Fruit fly (Drosophila melanogaster): ENCODE data around the gene CG9377.
A peak's percentile ranks its signal among the peaks of the same experiment; 100 is the strongest.

CG9377 gene

DNA sequence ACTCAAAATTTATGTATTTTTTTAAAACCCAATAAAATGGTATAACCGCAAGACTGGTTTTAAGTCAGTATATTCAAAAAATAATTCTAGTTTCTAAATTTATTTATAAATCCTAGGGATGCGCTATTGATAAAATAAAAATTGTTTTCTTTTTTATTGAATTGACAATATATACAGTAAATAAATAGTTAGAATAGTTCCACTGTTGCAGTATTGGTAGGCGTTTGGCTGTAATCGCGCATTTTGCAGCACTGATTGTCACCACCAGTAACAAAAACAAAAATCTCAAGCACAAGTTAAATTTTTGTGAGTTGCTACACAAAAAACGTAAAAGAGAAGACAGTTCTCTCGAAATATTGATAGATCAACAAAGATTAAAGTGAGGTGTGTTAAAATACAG, 7.6 kb upstream of the CG9377 start, which contains the start of gene CG31855:
TSS of gene CG31855 (plus strand) at position 265 of the 400 bp plus-strand sequence.
- no peak for TF ChIP-seq EcR (GFP tag; optimal IDR thresholded peaks at IDR 0.05)
- no peak for TF ChIP-seq psq (optimal IDR thresholded peaks at IDR 0.05)
- no peak for TF ChIP-seq CG8478 (optimal IDR thresholded peaks at IDR 0.05)
- no peak for TF ChIP-seq pan (optimal IDR thresholded peaks at IDR 0.05)
- no peak for TF ChIP-seq usp (GFP tag; optimal IDR thresholded peaks at IDR 0.05)
- no peak for TF ChIP-seq Dll (optimal IDR thresholded peaks at IDR 0.05)

- TF ChIP-seq pan (optimal IDR thresholded peaks at IDR 0.05) = no peak
- no peak for TF ChIP-seq CG8478 (optimal IDR thresholded peaks at IDR 0.05)
- TF ChIP-seq Dll (optimal IDR thresholded peaks at IDR 0.05) = no peak
- no peak for TF ChIP-seq EcR (GFP tag; optimal IDR thresholded peaks at IDR 0.05)
- TF ChIP-seq usp (GFP tag; optimal IDR thresholded peaks at IDR 0.05) = no peak
- no peak for TF ChIP-seq psq (optimal IDR thresholded peaks at IDR 0.05)
These were observed 6.0 kb upstream of the CG9377 start, which contains the start of gene Tap42 for dm6 chr2L:13367378-13367777. TSS of gene Tap42 (plus strand) at chr2L:13367617.

DNA sequence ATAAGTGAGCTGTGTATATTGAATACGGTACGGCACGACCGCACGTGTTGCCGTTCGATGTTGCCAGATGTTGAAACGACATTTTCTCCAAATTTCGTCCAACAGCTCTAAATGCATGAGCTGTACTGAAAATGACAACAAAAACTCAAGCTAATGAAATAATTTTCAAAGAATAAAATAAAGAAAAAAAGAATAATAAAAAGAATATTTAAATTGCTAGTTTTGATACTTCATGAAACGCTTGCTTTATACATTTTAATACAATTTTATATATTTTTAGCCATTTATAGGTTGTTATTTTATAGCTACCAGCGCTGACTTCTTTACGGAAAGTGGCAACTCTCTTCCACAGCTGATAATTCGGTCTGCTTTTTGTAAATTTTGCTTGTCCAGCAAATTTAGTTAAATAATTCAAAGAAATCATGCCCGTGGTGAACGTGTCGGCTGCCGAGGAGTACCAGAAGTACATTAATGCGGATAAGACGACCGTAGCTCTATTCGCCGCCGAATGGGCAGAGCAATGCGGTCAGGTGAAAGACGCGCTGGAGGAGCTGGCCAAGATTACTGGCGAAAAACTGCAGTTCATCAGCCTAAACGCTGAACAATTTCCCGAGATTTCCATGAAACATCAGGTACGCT, 4.9 kb upstream of the CG9377 start, which contains the start of the genes Nnp-1 and Grx3:
TSS of gene Nnp-1 (minus strand) at position 81 of the 639 bp plus-strand sequence.
TSS of gene Grx3 (plus strand) at position 339 of the 639 bp plus-strand sequence.
- TF ChIP-seq EcR (GFP tag; optimal IDR thresholded peaks at IDR 0.05) = no peak
- no peak for TF ChIP-seq psq (optimal IDR thresholded peaks at IDR 0.05)
- no peak for TF ChIP-seq CG8478 (optimal IDR thresholded peaks at IDR 0.05)
- TF ChIP-seq usp (GFP tag; optimal IDR thresholded peaks at IDR 0.05) = no peak
- TF ChIP-seq pan (optimal IDR thresholded peaks at IDR 0.05) = no peak
- TF ChIP-seq Dll (optimal IDR thresholded peaks at IDR 0.05) = no peak

- TF ChIP-seq psq (optimal IDR thresholded peaks at IDR 0.05) (no peak), Dll (optimal IDR thresholded peaks at IDR 0.05) (no peak), usp (GFP tag; optimal IDR thresholded peaks at IDR 0.05) (no peak), EcR (GFP tag; optimal IDR thresholded peaks at IDR 0.05) (no peak)
These were observed 1.6 kb upstream of the CG9377 start for dm6 chr2L:13362953-13363352.

DNA sequence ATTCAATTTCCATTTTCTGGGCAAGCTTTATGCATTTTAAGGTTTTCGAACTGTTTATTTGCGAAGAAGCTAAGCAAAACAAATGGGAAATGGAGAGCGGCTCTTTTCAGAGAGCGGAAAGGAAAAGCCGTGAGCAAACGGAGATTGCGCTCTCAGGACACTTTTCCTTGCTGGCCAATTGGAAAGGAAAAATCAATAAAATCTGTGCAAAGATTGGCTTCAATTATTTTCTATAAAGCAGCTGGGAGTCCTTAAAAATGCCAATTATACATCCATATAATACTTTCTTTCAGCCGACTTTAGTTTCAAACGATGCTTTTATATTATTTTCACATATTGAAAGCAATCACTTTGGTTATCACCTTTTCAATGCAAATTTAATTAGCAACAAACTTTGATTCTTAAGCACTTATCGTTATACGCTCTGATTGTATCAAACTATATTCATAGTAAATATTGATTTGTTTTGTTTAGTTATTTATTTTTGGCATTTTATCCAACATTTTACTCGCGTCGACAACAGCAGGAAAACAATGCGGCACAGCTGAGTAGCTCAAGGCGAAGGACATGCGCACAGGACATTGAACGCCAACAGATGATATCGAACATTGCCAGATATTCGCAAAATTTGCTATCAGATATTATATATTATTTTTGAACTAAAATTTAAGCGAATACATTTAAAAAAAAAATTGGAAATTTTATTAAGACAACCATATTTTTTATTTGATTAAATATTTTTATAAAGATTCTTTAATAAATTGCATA, 6.6 kb downstream of the CG9377 start, which contains the start of gene CG9395:
TSS of gene CG9395 (minus strand) at position 494 of the 768 bp plus-strand sequence.
- no peak for TF ChIP-seq Dll (optimal IDR thresholded peaks at IDR 0.05)
- no peak for TF ChIP-seq EcR (GFP tag; optimal IDR thresholded peaks at IDR 0.05)

DNA sequence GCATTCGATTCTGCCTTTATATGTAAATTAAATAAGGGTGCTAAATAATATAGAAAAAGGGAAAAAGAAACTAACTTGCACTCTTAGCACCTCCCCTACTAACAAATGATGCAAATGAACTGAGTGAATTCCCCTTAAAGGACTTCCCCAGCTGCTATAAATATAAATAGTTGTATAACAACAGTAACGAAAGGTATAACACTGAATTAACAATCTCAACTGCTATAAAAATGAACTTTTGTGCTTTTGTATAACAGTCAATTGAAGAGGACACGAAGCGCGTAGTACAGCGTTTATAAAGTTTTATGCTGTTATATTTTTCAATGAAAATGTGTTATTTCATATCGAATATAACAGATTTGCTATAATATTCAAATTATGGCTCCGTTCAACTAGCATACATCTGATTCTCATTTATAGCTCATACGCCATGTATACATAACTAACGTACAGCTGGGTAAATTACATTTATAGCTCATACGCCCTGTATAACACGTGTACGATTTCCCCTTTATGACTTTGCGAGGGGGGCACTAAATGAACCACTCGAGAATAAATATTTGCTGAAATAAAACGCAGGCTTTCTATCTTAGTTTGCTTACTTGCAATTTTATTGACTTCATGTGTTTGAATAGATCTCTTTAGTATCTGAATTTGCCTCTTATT, 12.0 kb downstream of the CG9377 start:
- TF ChIP-seq pan (optimal IDR thresholded peaks at IDR 0.05) (no peak), EcR (GFP tag; optimal IDR thresholded peaks at IDR 0.05) (no peak), CG8478 (optimal IDR thresholded peaks at IDR 0.05) (no peak), psq (optimal IDR thresholded peaks at IDR 0.05) (no peak), usp (GFP tag; optimal IDR thresholded peaks at IDR 0.05) (no peak), Dll (optimal IDR thresholded peaks at IDR 0.05) (no peak)

- no peak for TF ChIP-seq usp (GFP tag; optimal IDR thresholded peaks at IDR 0.05)
- no peak for TF ChIP-seq CG8478 (optimal IDR thresholded peaks at IDR 0.05)
- TF ChIP-seq pan (optimal IDR thresholded peaks at IDR 0.05) = no peak
- no peak for TF ChIP-seq EcR (GFP tag; optimal IDR thresholded peaks at IDR 0.05)
- TF ChIP-seq Dll (optimal IDR thresholded peaks at IDR 0.05) = no peak
- no peak for TF ChIP-seq psq (optimal IDR thresholded peaks at IDR 0.05)
These were observed 13.9 kb downstream of the CG9377 start, which contains the start of gene CG16826 for dm6 chr2L:13347473-13347872. TSS of gene CG16826 (plus strand) at chr2L:13347773.

- TF ChIP-seq Dll (optimal IDR thresholded peaks at IDR 0.05) (no peak), usp (GFP tag; optimal IDR thresholded peaks at IDR 0.05) (no peak), psq (optimal IDR thresholded peaks at IDR 0.05) (no peak)
These were observed 28.6 kb downstream of the CG9377 start for dm6 chr2L:13332736-13333135.

- no peak for TF ChIP-seq pan (optimal IDR thresholded peaks at IDR 0.05)
- no peak for TF ChIP-seq usp (GFP tag; optimal IDR thresholded peaks at IDR 0.05)
- peak; percentile 62 for TF ChIP-seq Dll (optimal IDR thresholded peaks at IDR 0.05)
- no peak for TF ChIP-seq EcR (GFP tag; optimal IDR thresholded peaks at IDR 0.05)
- no peak for TF ChIP-seq CG8478 (optimal IDR thresholded peaks at IDR 0.05)
These were observed 29.4 kb downstream of the CG9377 start for dm6 chr2L:13331868-13332544.

DNA sequence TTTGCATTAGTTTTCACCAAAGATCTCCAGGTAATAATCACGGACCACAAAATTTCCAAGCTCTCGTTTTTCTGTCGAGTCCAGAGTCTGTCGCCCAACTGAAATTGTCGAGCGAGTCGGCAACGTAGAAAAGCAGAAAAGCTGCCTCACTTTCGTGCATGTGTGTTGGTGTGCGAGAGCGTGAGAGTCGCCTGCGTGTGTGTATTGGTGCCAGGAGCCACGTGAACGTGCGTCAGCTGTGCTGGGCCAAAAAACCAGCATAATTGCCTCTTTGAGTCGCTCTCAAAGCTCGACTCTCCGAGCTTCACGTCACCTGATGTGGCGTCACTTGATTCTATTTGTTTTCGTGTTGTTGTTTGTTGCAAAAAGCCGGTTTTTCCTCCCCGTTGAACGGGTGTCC, 30.3 kb downstream of the CG9377 start, which contains the start of gene hbt:
TSS of gene hbt (minus strand) at position 101 of the 400 bp plus-strand sequence.
- no peak for TF ChIP-seq CG8478 (optimal IDR thresholded peaks at IDR 0.05)
- no peak for TF ChIP-seq usp (GFP tag; optimal IDR thresholded peaks at IDR 0.05)
- TF ChIP-seq pan (optimal IDR thresholded peaks at IDR 0.05) = no peak
- no peak for TF ChIP-seq psq (optimal IDR thresholded peaks at IDR 0.05)
- no peak for TF ChIP-seq EcR (GFP tag; optimal IDR thresholded peaks at IDR 0.05)
- TF ChIP-seq Dll (optimal IDR thresholded peaks at IDR 0.05) = no peak

DNA sequence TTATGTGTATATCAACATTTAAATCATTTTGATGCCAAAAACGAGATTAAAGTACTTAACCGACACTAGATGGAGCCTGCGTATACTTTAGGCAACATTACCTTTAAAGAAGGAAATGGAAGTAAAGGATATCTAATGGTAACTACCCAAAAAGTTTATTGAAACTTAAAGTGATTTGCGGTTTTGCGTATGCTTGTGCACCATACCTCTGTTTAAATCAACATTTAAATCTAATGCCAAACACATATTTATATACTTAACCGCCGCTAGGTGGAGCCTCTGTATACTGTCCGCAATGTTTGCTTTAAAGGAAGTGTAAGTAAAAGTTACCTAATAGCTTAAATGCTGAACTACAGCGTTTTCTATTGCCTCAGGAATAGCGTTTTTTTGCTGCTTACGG, 35.5 kb downstream of the CG9377 start:
- no peak for TF ChIP-seq pan (optimal IDR thresholded peaks at IDR 0.05)
- no peak for TF ChIP-seq Dll (optimal IDR thresholded peaks at IDR 0.05)
- no peak for TF ChIP-seq psq (optimal IDR thresholded peaks at IDR 0.05)
- no peak for TF ChIP-seq CG8478 (optimal IDR thresholded peaks at IDR 0.05)
- no peak for TF ChIP-seq EcR (GFP tag; optimal IDR thresholded peaks at IDR 0.05)
- no peak for TF ChIP-seq usp (GFP tag; optimal IDR thresholded peaks at IDR 0.05)
